Fruit fly (Drosophila melanogaster): Measurements from ENCODE around the gene Cpr67B.

The Cpr67B gene

DNA sequence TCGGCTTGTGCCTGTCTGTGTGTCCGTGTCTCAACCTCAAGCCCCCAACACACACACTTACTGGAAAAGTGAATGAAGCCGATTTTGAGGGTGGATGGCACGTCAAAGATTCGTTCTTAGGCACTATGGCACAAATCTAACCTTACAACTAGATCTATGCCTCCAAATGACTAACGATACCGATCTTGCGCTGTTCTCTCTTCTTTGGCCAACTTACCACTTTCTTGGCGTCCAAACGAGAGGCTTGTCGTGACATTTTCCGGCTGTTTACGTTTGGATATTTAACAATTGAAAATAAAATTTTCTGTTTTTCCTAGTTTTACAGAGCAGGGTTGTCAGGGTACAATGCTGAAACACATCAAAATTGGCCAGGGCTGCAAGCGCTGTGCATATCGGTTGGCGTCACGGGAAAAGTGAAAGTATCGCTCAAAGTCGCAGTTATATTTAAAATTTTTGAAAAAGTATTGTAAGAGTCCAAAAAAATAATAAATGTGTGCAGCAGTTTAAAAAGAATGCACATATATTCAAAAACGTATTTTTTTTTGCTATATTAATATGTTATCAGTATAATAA, 37.4 kb downstream of the Cpr67B start, which contains the start of the genes Bet3 and Nf-YA (continued):
- peak; percentile 16 for TF ChIP-seq ewg (GFP tag; optimal IDR thresholded peaks at IDR 0.05)
- TF ChIP-seq pho (GFP tag; optimal IDR thresholded peaks at IDR 0.05): peak; percentile 43
- TF ChIP-seq tx (GFP tag; optimal IDR thresholded peaks at IDR 0.05): peak; percentile 26
- no peak for TF ChIP-seq TFAM (GFP tag; optimal IDR thresholded peaks at IDR 0.05)
- TF ChIP-seq Stat92E (GFP tag; optimal IDR thresholded peaks at IDR 0.05): no peak
- no peak for TF ChIP-seq oc (tag; optimal IDR thresholded peaks at IDR 0.05)
- TF ChIP-seq trem (tag; optimal IDR thresholded peaks at IDR 0.05): peak; percentile 62
- peak; percentile 3 for TF ChIP-seq Fer1 (GFP tag; optimal IDR thresholded peaks at IDR 0.05)
- no peak for TF ChIP-seq CG10147 (GFP tag; optimal IDR thresholded peaks at IDR 0.05)
- no peak for TF ChIP-seq toy (GFP tag; IDR thresholded peaks at IDR 0.05)
- peak; percentile 40 for TF ChIP-seq CG3281 (GFP tag; optimal IDR thresholded peaks at IDR 0.05)
- peak; percentile 26 for TF ChIP-seq gsb-n (tag; optimal IDR thresholded peaks at IDR 0.05)
- TF ChIP-seq CG33557 (GFP tag; optimal IDR thresholded peaks at IDR 0.05): no peak
- no peak for TF ChIP-seq CG31224 (GFP tag; IDR thresholded peaks at IDR 0.05)
- no peak for TF ChIP-seq CG2889 (GFP tag; IDR thresholded peaks at IDR 0.05)
- TF ChIP-seq CG17568 (GFP tag; optimal IDR thresholded peaks at IDR 0.05): no peak
- no peak for TF ChIP-seq CG7271 (tag; optimal IDR thresholded peaks at IDR 0.05)
- peak; percentile 12 for TF ChIP-seq HHEX (GFP tag; optimal IDR thresholded peaks at IDR 0.05)
- TF ChIP-seq Eip74EF (GFP tag; optimal IDR thresholded peaks at IDR 0.05): no peak
- no peak for TF ChIP-seq CG10565 (GFP tag; optimal IDR thresholded peaks at IDR 0.05)
- TF ChIP-seq peb (GFP tag; IDR thresholded peaks at IDR 0.05): no peak
- TF ChIP-seq Opbp (GFP tag; IDR thresholded peaks at IDR 0.05; ENCODE audit: partially characterized antibody): peak; percentile 83
- peak; percentile 51 for TF ChIP-seq zfh2 (GFP tag; optimal IDR thresholded peaks at IDR 0.05)
- TF ChIP-seq NC2α (GFP tag; optimal IDR thresholded peaks at IDR 0.05): no peak
- peak; percentile 42 for TF ChIP-seq Hmr (GFP tag; optimal IDR thresholded peaks at IDR 0.05)
- TF ChIP-seq CG10209 (GFP tag; optimal IDR thresholded peaks at IDR 0.05): peak; percentile 36
- TF ChIP-seq CG34422 (GFP tag; IDR thresholded peaks at IDR 0.05): peak; percentile 67; the same call in 2 of the 3 replicates
- no peak for TF ChIP-seq odd (GFP tag; optimal IDR thresholded peaks at IDR 0.05)
- no peak for TF ChIP-seq repo (GFP tag; optimal IDR thresholded peaks at IDR 0.05)
- no peak for TF ChIP-seq eve (GFP tag; optimal IDR thresholded peaks at IDR 0.05)
- TF ChIP-seq hkb (optimal IDR thresholded peaks at IDR 0.05): no peak
- TF ChIP-seq hkb (GFP tag; IDR thresholded peaks at IDR 0.05): no peak
- peak; percentile 20 for TF ChIP-seq scrt (GFP tag; optimal IDR thresholded peaks at IDR 0.05)
- TF ChIP-seq CG32767 (GFP tag; IDR thresholded peaks at IDR 0.05): no peak
- TF ChIP-seq CG18262 (tag; optimal IDR thresholded peaks at IDR 0.05): peak; percentile 28
- TF ChIP-seq CG31365 (tag; optimal IDR thresholded peaks at IDR 0.05): no peak
- TF ChIP-seq YL-1 (GFP tag; optimal IDR thresholded peaks at IDR 0.05): peak; percentile 80
- no peak for TF ChIP-seq Ravus (GFP tag; IDR thresholded peaks at IDR 0.05)
- peak; percentile 42 for TF ChIP-seq CG12155 (GFP tag; optimal IDR thresholded peaks at IDR 0.05)
- TF ChIP-seq CG1792 (GFP tag; optimal IDR thresholded peaks at IDR 0.05): peak; percentile 27
- TF ChIP-seq yki (optimal IDR thresholded peaks at IDR 0.05): no peak
- peak; percentile 30 for TF ChIP-seq CG12104 (GFP tag; optimal IDR thresholded peaks at IDR 0.05)
- TF ChIP-seq Sry-β (GFP tag; optimal IDR thresholded peaks at IDR 0.05): no peak
- peak; percentile 27 for TF ChIP-seq crc (GFP tag; optimal IDR thresholded peaks at IDR 0.05)
- peak; percentile 65 for TF ChIP-seq CG2712 (tag; optimal IDR thresholded peaks at IDR 0.05)
- no peak for TF ChIP-seq Nf-YB (GFP tag; optimal IDR thresholded peaks at IDR 0.05)
- TF ChIP-seq Dip2 (GFP tag; IDR thresholded peaks at IDR 0.05): no peak
- peak; percentile 43 for TF ChIP-seq CG17612 (GFP tag; IDR thresholded peaks at IDR 0.05)
- TF ChIP-seq sug (tag; optimal IDR thresholded peaks at IDR 0.05): peak; percentile 41
- no peak for TF ChIP-seq schlank (tag; optimal IDR thresholded peaks at IDR 0.05)
- TF ChIP-seq nmo (GFP tag; optimal IDR thresholded peaks at IDR 0.05): peak; percentile 68
